Fruit fly (Drosophila melanogaster) whole organism, embryonic: ENCODE data around the gene CG9286.

Experiments
- CG10147 ChIP-seq: fragments of 200-800 bp; sonication (Bioruptor generic); optimal IDR thresholded peaks from 2 replicates; lab custom pipeline; 2019; ENCODE audit warnings: missing biosample characterization, mild to moderate bottlenecking, missing genetic modification characterization, moderate library complexity
- CG10209 ChIP-seq: fragments of 200-800 bp; sonication (Bioruptor generic); optimal IDR thresholded peaks from 3 replicates; lab custom pipeline; 2017; ENCODE audit warnings: missing biosample characterization, mild to moderate bottlenecking, missing genetic modification characterization, missing genetic modification reagents
- CG1024 ChIP-seq: fragments of 200-800 bp; sonication (Bioruptor generic); IDR thresholded peaks from 2 replicates; pipeline ENCODE4 v1.3.6; 2022; ENCODE audit warnings: missing biosample characterization, missing genetic modification characterization
- CG11504 ChIP-seq: fragments of 200-800 bp; sonication (Bioruptor generic); optimal IDR thresholded peaks from 3 replicates; lab custom pipeline; 2019; ENCODE audit warnings: missing biosample characterization, mild to moderate bottlenecking, missing genetic modification characterization, moderate library complexity
- CG12744 ChIP-seq: fragments of 200-800 bp; sonication (Bioruptor generic); optimal IDR thresholded peaks from 2 replicates; lab custom pipeline; 2016; ENCODE audit warnings: missing biosample characterization, missing genetic modification characterization
- CG14014 ChIP-seq: fragments of 200-800 bp; sonication (Bioruptor generic); IDR thresholded peaks from 2 replicates; pipeline ENCODE4 v1.3.6; 2022; ENCODE audit warnings: missing biosample characterization, missing genetic modification characterization
- CG17328 ChIP-seq: fragments of 200-800 bp; sonication (Bioruptor generic); IDR thresholded peaks from 2 replicates; pipeline ENCODE4 v1.3.6; 2022; ENCODE audit warnings: missing biosample characterization, missing genetic modification characterization
- CG17802 ChIP-seq: fragments of 200-800 bp; sonication (Bioruptor generic); optimal IDR thresholded peaks from 2 replicates; lab custom pipeline; 2018; ENCODE audit warnings: missing biosample characterization, mild to moderate bottlenecking, missing genetic modification characterization, moderate library complexity
- CG18262 ChIP-seq: fragments of 200-800 bp; optimal IDR thresholded peaks from 3 replicates; lab custom pipeline; 2019; ENCODE audit warnings: missing biosample characterization, mild to moderate bottlenecking, missing genetic modification characterization, moderate library complexity
- CG18599 ChIP-seq: fragments of 200-800 bp; sonication (Bioruptor generic); optimal IDR thresholded peaks from 3 replicates; lab custom pipeline; 2017; ENCODE audit warnings: missing biosample characterization, missing genetic modification characterization, mild to moderate bottlenecking, moderate library complexity, missing genetic modification reagents
- CG2120 ChIP-seq: fragments of 200-800 bp; sonication (Bioruptor generic); optimal IDR thresholded peaks from 3 replicates; lab custom pipeline; 2016; ENCODE audit warnings: missing biosample characterization, missing genetic modification characterization
- CG2202 ChIP-seq: fragments of 200-800 bp; sonication (Bioruptor generic); optimal IDR thresholded peaks from 2 replicates; lab custom pipeline; 2018; ENCODE audit warnings: missing biosample characterization, mild to moderate bottlenecking, missing genetic modification characterization
- CG2889 ChIP-seq: fragments of 200-800 bp; sonication (Bioruptor generic); IDR thresholded peaks from 3 replicates; pipeline ENCODE4 v1.3.6; 2022; ENCODE audit warnings: missing biosample characterization, missing genetic modification characterization
- CG30403 ChIP-seq: fragments of 200-800 bp; sonication (Bioruptor generic); optimal IDR thresholded peaks from 3 replicates; lab custom pipeline; 2016; ENCODE audit warnings: missing biosample characterization, missing genetic modification characterization
- CG31441 ChIP-seq: fragments of 200-800 bp; sonication (Bioruptor generic); IDR thresholded peaks from 2 replicates; pipeline ENCODE4 v1.3.6; 2022; ENCODE audit warnings: missing biosample characterization, missing genetic modification characterization
- CG34422 ChIP-seq: fragments of 200-800 bp; sonication (Bioruptor generic); IDR thresholded peaks from 3 replicates; pipeline ENCODE4 v1.3.6; 2022; ENCODE audit warnings: missing biosample characterization, missing genetic modification characterization
- CG6272 ChIP-seq: fragments of 200-800 bp; sonication (Bioruptor generic); IDR thresholded peaks from 2 replicates; pipeline ENCODE4 v1.3.6; 2022; ENCODE audit warnings: missing biosample characterization, missing genetic modification characterization
- CG6654 ChIP-seq: fragments of 200-800 bp; sonication (Bioruptor generic); optimal IDR thresholded peaks from 2 replicates; lab custom pipeline; 2017; ENCODE audit warnings: missing biosample characterization, mild to moderate bottlenecking, missing genetic modification characterization
- CG7357 ChIP-seq: fragments of 200-800 bp; sonication (Bioruptor generic); IDR thresholded peaks from 3 replicates; pipeline ENCODE4 v1.3.6; 2022; ENCODE audit warnings: missing biosample characterization, missing genetic modification characterization
- CG7786 ChIP-seq: fragments of 200-800 bp; sonication (Bioruptor generic); optimal IDR thresholded peaks from 2 replicates; lab custom pipeline; 2016; ENCODE audit warnings: missing biosample characterization, missing genetic modification characterization
- CG8089 ChIP-seq: fragments of 200-800 bp; sonication (Bioruptor generic); optimal IDR thresholded peaks from 3 replicates; lab custom pipeline; 2016; ENCODE audit warnings: missing biosample characterization, missing genetic modification characterization
- CoRest ChIP-seq: fragments of 200-800 bp; sonication (Bioruptor generic); optimal IDR thresholded peaks from 3 replicates; lab custom pipeline; 2018; ENCODE audit warnings: missing biosample characterization, mild to moderate bottlenecking, missing genetic modification characterization, moderate library complexity
- Dip2 ChIP-seq: fragments of 200-800 bp; sonication (Bioruptor generic); IDR thresholded peaks from 2 replicates; pipeline ENCODE4 v1.3.6; 2022; ENCODE audit warnings: missing biosample characterization, missing genetic modification characterization
- Dp ChIP-seq: fragments of 200-800 bp; sonication (Bioruptor generic); optimal IDR thresholded peaks from 2 replicates; lab custom pipeline; 2018; ENCODE audit warnings: missing biosample characterization, mild to moderate bottlenecking, missing genetic modification characterization, moderate library complexity
- Dref ChIP-seq: fragments of 200-800 bp; sonication (Bioruptor generic); IDR thresholded peaks from 2 replicates; pipeline ENCODE4 v1.3.6; 2022; ENCODE audit warnings: missing biosample characterization, missing genetic modification characterization
- ERR ChIP-seq: fragments of 200-800 bp; sonication (Bioruptor generic); optimal IDR thresholded peaks from 2 replicates; lab custom pipeline; 2016; ENCODE audit warnings: missing biosample characterization, missing genetic modification characterization
- Gsc ChIP-seq: fragments of 200-800 bp; sonication (Bioruptor generic); IDR thresholded peaks from 2 replicates; pipeline ENCODE4 v1.3.6; 2022; ENCODE audit warnings: missing biosample characterization, missing genetic modification characterization
- HLH3B ChIP-seq: fragments of 200-800 bp; sonication (Bioruptor generic); IDR thresholded peaks from 2 replicates; pipeline ENCODE4 v1.3.6; 2022; ENCODE audit warnings: missing biosample characterization, missing genetic modification characterization
- Hand ChIP-seq: fragments of 200-800 bp; sonication (Bioruptor generic); optimal IDR thresholded peaks from 2 replicates; lab custom pipeline; 2017; ENCODE audit warnings: mild to moderate bottlenecking, missing biosample characterization, missing genetic modification reagents, missing genetic modification characterization
- Hmr ChIP-seq: fragments of 200-800 bp; sonication (Bioruptor generic); optimal IDR thresholded peaks from 3 replicates; lab custom pipeline; 2017; ENCODE audit warnings: mild to moderate bottlenecking, missing biosample characterization, missing genetic modification reagents, missing genetic modification characterization
- MESR4 ChIP-seq: fragments of 200-800 bp; sonication (Bioruptor generic); optimal IDR thresholded peaks from 2 replicates; lab custom pipeline; 2018; ENCODE audit warnings: missing biosample characterization, mild to moderate bottlenecking, missing genetic modification characterization, moderate library complexity
- Mad ChIP-seq: fragments of 200-800 bp; sonication (Bioruptor generic); optimal IDR thresholded peaks from 2 replicates; lab custom pipeline; 2016; ENCODE audit warnings: missing biosample characterization, missing genetic modification characterization
- Mes4 ChIP-seq: fragments of 200-800 bp; sonication (Bioruptor generic); optimal IDR thresholded peaks from 2 replicates; lab custom pipeline; 2016; ENCODE audit warnings: missing biosample characterization, missing genetic modification characterization
- PHDP ChIP-seq: fragments of 200-800 bp; sonication (Bioruptor generic); optimal IDR thresholded peaks from 3 replicates; lab custom pipeline; 2018; ENCODE audit warnings: missing biosample characterization, mild to moderate bottlenecking, missing genetic modification characterization, moderate library complexity
- Usf ChIP-seq: fragments of 200-800 bp; sonication (Bioruptor generic); optimal IDR thresholded peaks from 2 replicates; lab custom pipeline; 2017; ENCODE audit warnings: missing genotype, missing biosample characterization, missing genetic modification characterization
- ara ChIP-seq: fragments of 200-800 bp; sonication (Bioruptor generic); IDR thresholded peaks from 2 replicates; pipeline ENCODE4 v1.3.6; 2022; ENCODE audit warnings: missing biosample characterization, missing genetic modification characterization
- ase ChIP-seq: fragments of 200-800 bp; sonication (Bioruptor generic); IDR thresholded peaks from 3 replicates; pipeline ENCODE4 v1.3.6; 2022; ENCODE audit warnings: missing biosample characterization, missing genetic modification characterization
- esg ChIP-seq: fragments of 200-800 bp; sonication (Bioruptor generic); conservative IDR thresholded peaks from 2 replicates; pipeline ENCODE4 v1.3.6; 2022; ENCODE audit warnings: missing biosample characterization, missing genetic modification characterization
- ewg ChIP-seq: fragments of 200-800 bp; sonication (Bioruptor generic); optimal IDR thresholded peaks from 3 replicates; lab custom pipeline; 2017; ENCODE audit warnings: mild to moderate bottlenecking, missing biosample characterization, missing genetic modification reagents, missing genetic modification characterization
- exex ChIP-seq: fragments of 200-800 bp; sonication (Bioruptor generic); optimal IDR thresholded peaks from 4 replicates; lab custom pipeline; 2018; ENCODE audit warnings: missing biosample characterization, mild to moderate bottlenecking, missing genetic modification characterization, moderate library complexity
- gcm ChIP-seq: fragments of 200-800 bp; sonication (Bioruptor generic); optimal IDR thresholded peaks from 2 replicates; lab custom pipeline; 2019; ENCODE audit warnings: missing biosample characterization, mild to moderate bottlenecking, missing genetic modification characterization, moderate library complexity
- gcm2 ChIP-seq: fragments of 200-800 bp; sonication (Bioruptor generic); optimal IDR thresholded peaks from 2 replicates; lab custom pipeline; 2016; ENCODE audit warnings: missing biosample characterization, missing genetic modification characterization
- ham ChIP-seq: fragments of 200-800 bp; sonication (Bioruptor generic); IDR thresholded peaks from 2 replicates; pipeline ENCODE4 v1.3.6; 2022; ENCODE audit warnings: missing biosample characterization, missing genetic modification characterization
- jigr1 ChIP-seq: fragments of 200-800 bp; sonication (Bioruptor generic); IDR thresholded peaks from 3 replicates; pipeline ENCODE4 v1.3.6; 2022; ENCODE audit warnings: missing biosample characterization, missing genetic modification characterization
- lab ChIP-seq: fragments of 200-800 bp; sonication (Bioruptor generic); optimal IDR thresholded peaks from 3 replicates; lab custom pipeline; 2017; ENCODE audit warnings: missing biosample characterization, missing genetic modification characterization, mild to moderate bottlenecking, moderate library complexity, missing genetic modification reagents
- lola ChIP-seq, 3 experiments: fragments of >200 bp in 2 of 3; fragments of 200-800 bp in 1 of 3; sonication (Bioruptor generic) in 1 of 3; optimal IDR thresholded peaks; 2 replicates each; lab custom pipeline; 2017 to 2019; ENCODE audit warnings: missing biosample characterization in 3 of 3, missing genetic modification characterization in 3 of 3, mild to moderate bottlenecking in 1 of 3, moderate library complexity in 1 of 3
- mam ChIP-seq: fragments of 200-800 bp; sonication (Bioruptor generic); optimal IDR thresholded peaks from 3 replicates; lab custom pipeline; 2016; ENCODE audit warnings: missing biosample characterization, missing genetic modification characterization
- pzg ChIP-seq: fragments of 200-800 bp; sonication (Bioruptor generic); optimal IDR thresholded peaks from 3 replicates; lab custom pipeline; 2018; ENCODE audit warnings: missing biosample characterization, mild to moderate bottlenecking, missing genetic modification characterization, moderate library complexity
- ro ChIP-seq: fragments of 200-800 bp; sonication (Bioruptor generic); IDR thresholded peaks from 2 replicates; pipeline ENCODE4 v1.3.6; 2022; ENCODE audit warnings: missing biosample characterization, missing genetic modification characterization
- salm ChIP-seq: fragments of 200-800 bp; sonication (Bioruptor generic); optimal IDR thresholded peaks from 2 replicates; lab custom pipeline; 2018; ENCODE audit warnings: missing biosample characterization, mild to moderate bottlenecking, missing genetic modification characterization
- trem ChIP-seq: fragments of 200-800 bp; optimal IDR thresholded peaks from 3 replicates; lab custom pipeline; 2019; ENCODE audit warnings: missing biosample characterization, mild to moderate bottlenecking, missing genetic modification characterization, moderate library complexity

The CG9286 gene

DNA sequence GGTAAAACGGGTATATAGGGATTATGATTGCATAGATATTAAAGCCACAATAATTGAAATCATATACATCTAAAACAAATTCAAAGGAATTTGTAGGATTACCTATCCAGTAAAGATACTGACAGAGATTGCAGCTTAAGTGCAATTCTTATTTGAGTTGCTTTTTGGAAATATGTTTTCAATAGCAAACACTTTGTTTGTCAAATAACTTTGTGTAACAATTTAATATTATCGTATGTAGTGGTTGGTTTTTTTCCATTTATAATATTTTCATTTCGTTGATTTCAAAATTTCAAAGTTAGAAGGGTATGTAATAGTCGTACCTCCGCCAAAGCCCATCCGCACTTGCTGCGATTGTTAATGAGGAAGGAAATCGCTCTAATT is 25.9 kb downstream of the CG9286 start (continued):
- TF ChIP-seq CG10209 (GFP tag; lab: Kevin White, UChicago), result no peak
- no peak for TF ChIP-seq MESR4
- TF ChIP-seq Dref (GFP tag; lab: Robert Waterston, UW), result no peak
- TF ChIP-seq Hmr (GFP tag; lab: Kevin White, UChicago), result no peak
- TF ChIP-seq CG31441 (GFP tag; lab: Robert Waterston, UW), result no peak
- no peak for TF ChIP-seq CG17802 (tag; lab: Kevin White, UChicago)
- TF ChIP-seq CG14014 (GFP tag; lab: Robert Waterston, UW), result no peak
- TF ChIP-seq Mes4, result no peak
- no peak for TF ChIP-seq esg (GFP tag; lab: Robert Waterston, UW)
- no peak for TF ChIP-seq Mad (GFP tag; lab: Kevin White, UChicago)
- TF ChIP-seq ase (GFP tag; lab: Robert Waterston, UW), result no peak
- TF ChIP-seq CG34422 (GFP tag; lab: Robert Waterston, UW), result no peak
- TF ChIP-seq CG18599 (GFP tag; lab: Kevin White, UChicago), result no peak
- no peak for TF ChIP-seq ro (GFP tag; lab: Robert Waterston, UW)
- TF ChIP-seq CG7357, result no peak
- TF ChIP-seq HLH3B (GFP tag; lab: Robert Waterston, UW), result no peak
- no peak for TF ChIP-seq CG1024 (GFP tag; lab: Robert Waterston, UW)
- TF ChIP-seq trem (tag; lab: Kevin White, UChicago), result no peak
- TF ChIP-seq pzg (GFP tag; lab: Kevin White, UChicago), result no peak
- TF ChIP-seq CG2202, result no peak
- TF ChIP-seq Usf, result no peak
- TF ChIP-seq jigr1 (GFP tag; lab: Robert Waterston, UW), result no peak
- TF ChIP-seq lola (GFP tag; optimal IDR thresholded peaks at IDR 0.05; lab: Kevin White, UChicago), result peak in 1 of 3 experiments; percentile 0
- no peak for TF ChIP-seq salm (tag; lab: Kevin White, UChicago)
- peak; percentile 5 for TF ChIP-seq CG30403 (GFP tag; lab: Kevin White, UChicago)
- TF ChIP-seq mam (GFP tag; lab: Kevin White, UChicago), result no peak
- no peak for TF ChIP-seq CG6654 (GFP tag; lab: Kevin White, UChicago)
- TF ChIP-seq CG2889 (GFP tag; lab: Robert Waterston, UW), result no peak
- no peak for TF ChIP-seq CoRest (tag; lab: Kevin White, UChicago)
- no peak for TF ChIP-seq CG2120
- no peak for TF ChIP-seq CG17328
- no peak for TF ChIP-seq Dp (GFP tag; lab: Kevin White, UChicago)
- no peak for TF ChIP-seq PHDP (tag; lab: Kevin White, UChicago)
- TF ChIP-seq Dip2 (GFP tag; lab: Robert Waterston, UW), result no peak
- TF ChIP-seq ara (GFP tag; lab: Robert Waterston, UW), result no peak
- no peak for TF ChIP-seq ham
- no peak for TF ChIP-seq CG12744 (GFP tag; lab: Kevin White, UChicago)
- TF ChIP-seq Gsc (GFP tag; lab: Robert Waterston, UW), result no peak
- TF ChIP-seq CG10147, result no peak
- no peak for TF ChIP-seq Hand (GFP tag; lab: Kevin White, UChicago)
- TF ChIP-seq gcm2 (GFP tag; lab: Kevin White, UChicago), result no peak
- TF ChIP-seq CG7786 (GFP tag; lab: Kevin White, UChicago), result no peak
- peak; percentile 12 for TF ChIP-seq CG18262
- no peak for TF ChIP-seq CG6272 (GFP tag; lab: Robert Waterston, UW)
- no peak for TF ChIP-seq gcm
- no peak for TF ChIP-seq ERR
- peak; percentile 28 for TF ChIP-seq CG11504 (tag; lab: Kevin White, UChicago)
- TF ChIP-seq CG8089 (GFP tag; lab: Kevin White, UChicago), result no peak
- no peak for TF ChIP-seq ewg (GFP tag; lab: Kevin White, UChicago)
- no peak for TF ChIP-seq lab (GFP tag; lab: Kevin White, UChicago)
- TF ChIP-seq exex (tag; lab: Kevin White, UChicago), result no peak
